Worm (Caenorhabditis elegans): ENCODE measurements around the gene ZK757.10.

ZK757.10 gene

DNA sequence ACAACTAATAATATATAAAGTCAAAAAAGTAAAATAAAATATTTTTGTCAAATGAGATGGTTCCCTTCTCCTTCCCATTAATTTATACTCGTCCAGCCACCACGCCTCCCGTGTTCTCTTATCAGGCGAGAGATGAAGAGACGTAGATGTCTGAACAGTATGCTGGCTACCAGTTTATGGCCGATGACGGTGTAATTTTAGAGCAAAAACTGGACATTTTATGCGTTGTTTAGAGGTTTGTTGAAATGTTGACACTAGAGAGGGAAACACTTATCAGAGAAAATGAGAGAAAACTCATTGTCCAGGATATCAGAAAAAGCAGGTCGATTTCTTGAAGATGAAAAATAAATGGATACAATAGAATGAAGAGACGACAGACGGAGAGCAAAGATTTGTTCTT, 19.9 kb upstream of the ZK757.10 start (continued):
- TF ChIP-seq nhr-71 (tag; optimal IDR thresholded peaks at IDR 0.05) = peak; percentile 16
- no peak for TF ChIP-seq pqm-1 (tag; optimal IDR thresholded peaks at IDR 0.05)
- TF ChIP-seq efl-3 (GFP tag; optimal IDR thresholded peaks at IDR 0.05) = no peak
- no peak for TF ChIP-seq tlp-1 (tag; optimal IDR thresholded peaks at IDR 0.05)
- no peak for TF ChIP-seq unc-62 (GFP tag; optimal IDR thresholded peaks at IDR 0.05)
- no peak for TF ChIP-seq unc-30 (tag; optimal IDR thresholded peaks at IDR 0.05)

DNA sequence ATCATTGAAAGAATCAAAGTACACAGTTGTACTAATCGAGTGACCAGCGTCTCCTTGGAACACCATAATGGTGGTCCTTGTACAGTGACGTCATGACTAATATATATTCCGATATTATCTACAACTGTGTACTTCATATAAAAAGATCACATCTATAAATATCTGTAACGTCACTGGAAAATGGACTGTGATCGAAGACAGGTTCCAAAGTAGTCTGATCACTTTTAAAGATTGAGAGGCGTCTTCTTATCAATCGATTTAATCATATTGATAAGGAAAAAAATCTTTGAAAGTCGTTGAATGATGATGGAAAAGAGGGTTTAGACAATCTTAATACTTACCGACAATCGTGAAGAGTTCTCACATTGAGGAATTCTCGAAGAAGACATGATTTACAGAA, 19.0 kb upstream of the ZK757.10 start:
- no peak for TF ChIP-seq efl-1 (optimal IDR thresholded peaks at IDR 0.05)
- peak in 1 of 2 experiments; percentile 92 for TF ChIP-seq efl-1 (GFP tag; optimal IDR thresholded peaks at IDR 0.05 in 1 of 2)
- no peak for TF ChIP-seq aha-1 (tag; optimal IDR thresholded peaks at IDR 0.05)
- TF ChIP-seq ceh-82 (tag; optimal IDR thresholded peaks at IDR 0.05) = no peak
- no peak for TF ChIP-seq F16B12.6 (tag; optimal IDR thresholded peaks at IDR 0.05)
- TF ChIP-seq nhr-47 (tag; optimal IDR thresholded peaks at IDR 0.05) = no peak
- TF ChIP-seq elt-2 (tag; optimal IDR thresholded peaks at IDR 0.05) = peak; percentile 46
- TF ChIP-seq nhr-84 (tag; optimal IDR thresholded peaks at IDR 0.05) = no peak
- no peak for TF ChIP-seq lsy-2 (tag; optimal IDR thresholded peaks at IDR 0.05)
- TF ChIP-seq elt-3 (tag; optimal IDR thresholded peaks at IDR 0.05) = peak in 1 of 6 experiments; percentile 0
- TF ChIP-seq fos-1 (tag; optimal IDR thresholded peaks at IDR 0.05) = no peak
- TF ChIP-seq nhr-71 (tag; optimal IDR thresholded peaks at IDR 0.05) = peak; percentile 14
- no peak for TF ChIP-seq ceh-88 (GFP tag; IDR thresholded peaks at IDR 0.05)

DNA sequence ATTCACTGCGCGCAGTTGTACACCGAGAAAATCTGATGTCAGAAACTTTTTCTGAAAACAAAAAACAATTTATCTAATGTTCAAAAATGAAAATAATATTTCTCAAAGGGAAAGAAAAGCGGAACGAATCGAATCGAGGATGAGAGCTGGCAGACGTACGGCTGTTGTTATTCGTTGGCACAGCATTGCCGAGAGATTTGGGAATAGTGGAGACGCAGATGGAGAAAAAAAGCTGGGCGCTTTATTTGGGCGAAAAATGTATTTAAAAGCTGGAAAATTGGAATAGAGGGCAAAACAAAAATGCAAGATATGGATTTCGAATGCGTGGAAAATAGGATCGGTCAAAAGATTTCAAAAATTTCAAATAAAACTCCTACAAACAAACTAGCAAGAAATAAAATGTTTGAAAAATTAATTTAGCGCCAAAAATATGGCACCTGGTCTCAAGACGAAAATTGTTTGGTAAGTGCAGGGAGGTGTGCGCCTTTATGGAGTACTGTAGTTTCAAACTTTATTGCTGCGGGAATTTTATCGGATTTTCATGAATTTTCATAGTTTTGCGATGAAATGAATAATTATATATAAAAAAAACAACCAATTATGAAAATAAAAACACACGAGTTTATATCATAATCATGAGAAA, 17.8 kb upstream of the ZK757.10 start, which contains the start of gene gpdh-2:
Gene gpdh-2 (minus strand): TSS at position 51 of the 643 bp plus-strand sequence.
- TF ChIP-seq dsc-1 (tag; optimal IDR thresholded peaks at IDR 0.05) = no peak
- TF ChIP-seq efl-1 (optimal IDR thresholded peaks at IDR 0.05) = no peak
- TF ChIP-seq efl-1 (GFP tag; optimal IDR thresholded peaks at IDR 0.05 in 1 of 2) = no peak
- TF ChIP-seq zip-4 (GFP tag; optimal IDR thresholded peaks at IDR 0.05) = no peak
- TF ChIP-seq ceh-63 (GFP tag; optimal IDR thresholded peaks at IDR 0.05) = no peak
- no peak for TF ChIP-seq snu-23 (GFP tag; optimal IDR thresholded peaks at IDR 0.05)
- no peak for TF ChIP-seq lin-14 (GFP tag; optimal IDR thresholded peaks at IDR 0.05)
- no peak for TF ChIP-seq ceh-82 (tag; optimal IDR thresholded peaks at IDR 0.05)
- no peak for TF ChIP-seq aly-2 (tag; optimal IDR thresholded peaks at IDR 0.05)
- TF ChIP-seq C04F5.9 (tag; optimal IDR thresholded peaks at IDR 0.05) = no peak
- no peak for TF ChIP-seq ceh-8 (GFP tag; optimal IDR thresholded peaks at IDR 0.05)
- no peak for TF ChIP-seq egl-27 (tag; optimal IDR thresholded peaks at IDR 0.05)
- no peak for TF ChIP-seq nhr-76 (tag; optimal IDR thresholded peaks at IDR 0.05)
- no peak for TF ChIP-seq ama-1 (optimal IDR thresholded peaks at IDR 0.05)
- no peak for TF ChIP-seq unc-86 (tag; optimal IDR thresholded peaks at IDR 0.05)
- no peak for TF ChIP-seq snpc-4 (tag; optimal IDR thresholded peaks at IDR 0.05)

ce11 chrIII:9860201-9860780, 16.8 kb upstream of the ZK757.10 start, which contains the start of gene twk-48:
Gene twk-48, plus strand, starts transcription at chrIII:9860730.
- TF ChIP-seq efl-1 (optimal IDR thresholded peaks at IDR 0.05) = no peak
- TF ChIP-seq efl-1 (GFP tag; optimal IDR thresholded peaks at IDR 0.05 in 1 of 2) = peak in 1 of 2 experiments; percentile 26
- TF ChIP-seq unc-86 (tag; optimal IDR thresholded peaks at IDR 0.05) = no peak
- TF ChIP-seq fkh-10 (GFP tag; optimal IDR thresholded peaks at IDR 0.05) = peak; percentile 73
- TF ChIP-seq lin-14 (GFP tag; optimal IDR thresholded peaks at IDR 0.05) = peak; percentile 57
